Worm (Caenorhabditis elegans): ENCODE results near the gene let-413.

Gene let-413

DNA sequence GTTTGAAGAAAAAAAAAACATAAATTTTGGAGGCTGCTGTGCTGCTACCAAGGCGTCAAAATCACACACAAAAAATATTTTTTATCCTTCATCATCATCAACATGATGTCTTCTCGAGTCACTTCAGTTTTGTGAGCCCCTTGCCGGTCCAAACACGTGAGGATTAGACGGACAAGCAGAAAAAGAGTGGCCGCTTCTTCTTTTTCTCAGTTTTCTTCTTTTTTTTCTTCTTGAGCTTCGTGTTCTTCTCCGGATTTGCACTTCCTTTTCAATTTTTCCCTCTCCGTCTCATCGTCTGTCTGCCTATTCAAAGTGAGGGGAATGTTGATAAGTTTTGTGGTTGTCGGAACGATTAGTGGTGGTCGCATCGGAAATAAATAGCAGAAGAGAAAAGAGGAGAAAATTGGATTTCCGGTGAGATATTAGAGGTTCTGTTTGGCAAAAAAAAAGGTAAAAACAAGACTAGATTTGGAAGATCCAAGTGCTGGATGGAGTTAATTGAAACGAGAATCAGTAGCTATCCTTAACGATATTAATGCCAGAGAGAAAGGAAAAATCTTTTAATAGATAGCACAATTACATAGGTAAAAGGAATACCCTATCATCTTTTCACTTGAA, 2.9 kb upstream of the let-413 start (continued):
- TF ChIP-seq ceh-44 (GFP tag; IDR thresholded peaks at IDR 0.05) (no peak), mep-1 (tag; optimal IDR thresholded peaks at IDR 0.05) (peak; percentile 59), nhr-111 (GFP tag; optimal IDR thresholded peaks at IDR 0.05) (no peak), F26F4.8 (GFP tag; conservative IDR thresholded peaks at IDR 0.05) (no peak), nhr-77 (tag; optimal IDR thresholded peaks at IDR 0.05) (no peak), nhr-48 (tag; optimal IDR thresholded peaks at IDR 0.05) (no peak), zip-2 (tag; optimal IDR thresholded peaks at IDR 0.05) (no peak), ama-1 (optimal IDR thresholded peaks at IDR 0.05) (no peak), vab-7 (GFP tag; IDR thresholded peaks at IDR 0.05) (no peak), nhr-10 (tag; optimal IDR thresholded peaks at IDR 0.05) (no peak), lsy-2 (tag; optimal IDR thresholded peaks at IDR 0.05) (peak in 1 of 2 experiments; percentile 63)

DNA sequence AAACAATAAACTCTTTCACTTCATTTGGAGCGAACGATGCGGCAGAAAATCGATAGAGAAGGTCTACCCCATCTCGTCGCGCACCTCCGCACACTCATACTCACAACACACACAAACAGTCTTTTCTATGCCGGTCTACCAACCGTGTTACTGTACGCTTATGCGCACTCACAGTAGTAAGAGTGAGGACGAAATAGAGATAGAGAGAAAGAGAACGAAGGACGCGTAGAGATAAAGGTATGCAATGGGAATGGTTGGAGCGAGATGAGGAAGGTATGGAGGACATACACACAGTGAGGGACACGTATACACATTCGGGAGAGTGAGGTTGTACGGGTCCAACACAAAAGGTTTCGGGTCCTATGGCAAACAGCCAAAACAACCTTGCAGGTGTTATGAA, 1.2 kb upstream of the let-413 start:
- TF ChIP-seq dve-1 (tag; optimal IDR thresholded peaks at IDR 0.05; ENCODE audit: insufficient read depth): peak; percentile 78
- TF ChIP-seq lsy-2 (tag; optimal IDR thresholded peaks at IDR 0.05): peak in 1 of 2 experiments; percentile 54
- no peak for TF ChIP-seq vab-7 (GFP tag; IDR thresholded peaks at IDR 0.05)
- peak; percentile 52; the same call in 1 of the 2 replicates for TF ChIP-seq hmg-1.1 (GFP tag; IDR thresholded peaks at IDR 0.05)
- TF ChIP-seq duxl-1 (tag; optimal IDR thresholded peaks at IDR 0.05; ENCODE audit: poor library complexity): no peak
- TF ChIP-seq nhr-76 (tag; optimal IDR thresholded peaks at IDR 0.05): no peak
- peak; percentile 21 for TF ChIP-seq rbr-2 (tag; optimal IDR thresholded peaks at IDR 0.05)
- TF ChIP-seq daf-16 (GFP tag; optimal IDR thresholded peaks at IDR 0.05): no peak
- TF ChIP-seq daf-16 (tag; optimal IDR thresholded peaks at IDR 0.05): peak; percentile 36
- TF ChIP-seq ZK546.5 (tag; optimal IDR thresholded peaks at IDR 0.05): no peak
- 0 out of 2 replicates have a peak, but pooled peaks have one; percentile 49 for TF ChIP-seq egl-43 (GFP tag; IDR thresholded peaks at IDR 0.05)
- TF ChIP-seq hlh-11 (tag; optimal IDR thresholded peaks at IDR 0.05): peak; percentile 52
- TF ChIP-seq nhr-25 (tag; optimal IDR thresholded peaks at IDR 0.05; ENCODE audit: borderline replicate concordance, insufficient read depth): peak; percentile 85
- TF ChIP-seq mep-1 (tag; optimal IDR thresholded peaks at IDR 0.05): peak; percentile 64
- peak in 1 of 2 experiments; percentile 81 for TF ChIP-seq unc-62 (GFP tag; optimal IDR thresholded peaks at IDR 0.05 in 1 of 2)
- TF ChIP-seq unc-62 (tag; optimal IDR thresholded peaks at IDR 0.05): no peak
- 0 out of 2 replicates have a peak, but pooled peaks have one; percentile 20 for TF ChIP-seq T26A8.4 (GFP tag; IDR thresholded peaks at IDR 0.05)
- no peak for TF ChIP-seq pha-4 (GFP tag; IDR thresholded peaks at IDR 0.05)
- peak; percentile 0 for TF ChIP-seq pha-4 (tag; optimal IDR thresholded peaks at IDR 0.05)
- TF ChIP-seq mdl-1 (tag; optimal IDR thresholded peaks at IDR 0.05): no peak
- no peak for TF ChIP-seq zag-1 (tag; optimal IDR thresholded peaks at IDR 0.05)
- TF ChIP-seq nhr-28 (tag; optimal IDR thresholded peaks at IDR 0.05): peak; percentile 75
- TF ChIP-seq dmd-6 (GFP tag; IDR thresholded peaks at IDR 0.05): 0 out of 2 replicates have a peak, but pooled peaks have one; percentile 9
- 0 out of 2 replicates have a peak, but pooled peaks have one; percentile 35 for TF ChIP-seq F44E2.7 (GFP tag; IDR thresholded peaks at IDR 0.05)
- TF ChIP-seq mxl-3 (GFP tag; optimal IDR thresholded peaks at IDR 0.05): peak; percentile 72
- no peak for TF ChIP-seq ZK337.2 (GFP tag; IDR thresholded peaks at IDR 0.05)
- peak; percentile 52 for TF ChIP-seq mes-2 (tag; optimal IDR thresholded peaks at IDR 0.05; ENCODE audit: poor library complexity, severe bottlenecking)
- peak; percentile 41 for TF ChIP-seq nhr-6 (tag; optimal IDR thresholded peaks at IDR 0.05)
- no peak for TF ChIP-seq D1046.2 (GFP tag; IDR thresholded peaks at IDR 0.05)

DNA sequence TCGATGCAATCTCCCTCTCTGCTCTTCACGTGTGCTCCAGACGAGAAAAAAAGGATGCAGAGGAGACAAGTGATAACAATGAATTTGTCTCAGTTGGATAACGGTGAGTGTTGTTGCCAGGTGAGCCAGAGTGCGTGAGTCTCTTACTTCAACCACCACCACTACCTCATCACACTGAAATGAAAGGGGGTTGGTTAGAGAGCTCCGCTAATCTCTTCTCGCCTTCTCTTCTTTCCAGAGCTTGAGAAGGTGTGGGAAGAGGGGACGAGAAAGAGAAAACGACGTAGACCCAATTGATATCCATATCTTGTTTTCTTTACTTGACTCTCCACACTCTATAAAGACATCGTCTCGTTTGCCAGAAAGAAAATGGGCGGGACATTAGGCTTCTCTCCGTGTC, 6.2 kb downstream of the let-413 start:
- TF ChIP-seq aha-1 (tag): peak; percentile 94
- TF ChIP-seq unc-62 (GFP tag; optimal IDR thresholded peaks at IDR 0.05 in 1 of 2): peak in 1 of 2 experiments; percentile 86
- TF ChIP-seq unc-62 (tag; optimal IDR thresholded peaks at IDR 0.05): no peak
- TF ChIP-seq mxl-2 (GFP tag; conservative IDR thresholded peaks at IDR 0.05): no peak

Data from whole organism, L4 larva.